Fruit fly (Drosophila melanogaster) whole organism, embryonic: Measurements from ENCODE around the gene CG14854.

Source experiments
- Asciz ChIP-seq: fragments of 200-800 bp; sonication (Bioruptor generic); optimal IDR thresholded peaks from 2 replicates; lab custom pipeline; 2017; ENCODE audit warnings: missing biosample characterization, mild to moderate bottlenecking, missing genetic modification characterization, missing genetic modification reagents
- Atf3 ChIP-seq: fragments of 200-800 bp; sonication (Bioruptor generic); optimal IDR thresholded peaks from 3 replicates; lab custom pipeline; 2016; ENCODE audit warnings: missing biosample characterization, missing genetic modification characterization
- Bdp1 ChIP-seq: fragments of 200-800 bp; sonication (Bioruptor generic); optimal IDR thresholded peaks from 3 replicates; lab custom pipeline; 2016; ENCODE audit warnings: missing biosample characterization, missing genetic modification characterization
- CG10267 ChIP-seq: fragments of 200-800 bp; sonication (Bioruptor generic); optimal IDR thresholded peaks from 2 replicates; lab custom pipeline; 2018; ENCODE audit warnings: missing biosample characterization, mild to moderate bottlenecking, missing genetic modification characterization, moderate library complexity
- CG1529 ChIP-seq: fragments of 200-800 bp; sonication (Bioruptor generic); optimal IDR thresholded peaks from 3 replicates; lab custom pipeline; 2018; ENCODE audit warnings: missing biosample characterization, missing genetic modification characterization
- CG15479 ChIP-seq: fragments of 200-800 bp; sonication (Bioruptor generic); optimal IDR thresholded peaks from 3 replicates; lab custom pipeline; 2019; ENCODE audit warnings: missing biosample characterization, mild to moderate bottlenecking, missing genetic modification characterization, moderate library complexity
- CG16815 ChIP-seq: fragments of 200-800 bp; sonication (Bioruptor generic); optimal IDR thresholded peaks from 3 replicates; lab custom pipeline; 2017; ENCODE audit warnings: missing biosample characterization, mild to moderate bottlenecking, missing genetic modification characterization
- CG18011 ChIP-seq: fragments of 200-800 bp; sonication (Bioruptor generic); optimal IDR thresholded peaks from 2 replicates; lab custom pipeline; 2017; ENCODE audit warnings: missing biosample characterization, missing genetic modification characterization, mild to moderate bottlenecking, moderate library complexity, missing genotype
- CG1832 ChIP-seq: fragments of 200-800 bp; sonication (Bioruptor generic); optimal IDR thresholded peaks from 2 replicates; lab custom pipeline; 2017; ENCODE audit warnings: missing biosample characterization, mild to moderate bottlenecking, missing genetic modification characterization, inconsistent platforms
- CG31224 ChIP-seq: fragments of 200-800 bp; sonication (Bioruptor generic); IDR thresholded peaks from 2 replicates; pipeline ENCODE4 v1.3.6; 2022; ENCODE audit warnings: missing biosample characterization, missing genetic modification characterization
- CG31388 ChIP-seq: fragments of 200-800 bp; sonication (Bioruptor generic); optimal IDR thresholded peaks from 2 replicates; lab custom pipeline; 2016; ENCODE audit warnings: missing biosample characterization, missing genetic modification characterization
- CG5180 ChIP-seq: fragments of 200-800 bp; sonication (Bioruptor generic); optimal IDR thresholded peaks from 3 replicates; lab custom pipeline; 2017; ENCODE audit warnings: missing biosample characterization, missing genetic modification characterization, mild to moderate bottlenecking, moderate library complexity, missing genetic modification reagents
- CG7839 ChIP-seq: fragments of 200-800 bp; sonication (Bioruptor generic); optimal IDR thresholded peaks from 3 replicates; lab custom pipeline; 2018; ENCODE audit warnings: missing biosample characterization, mild to moderate bottlenecking, missing genetic modification characterization, moderate library complexity
- CG8359 ChIP-seq: fragments of 200-800 bp; sonication (Bioruptor generic); optimal IDR thresholded peaks from 2 replicates; lab custom pipeline; 2017; ENCODE audit warnings: missing biosample characterization, mild to moderate bottlenecking, missing genetic modification characterization, borderline replicate concordance
- CG8924 ChIP-seq: fragments of 200-800 bp; optimal IDR thresholded peaks from 3 replicates; lab custom pipeline; 2019; ENCODE audit warnings: missing biosample characterization, mild to moderate bottlenecking, missing genetic modification characterization, moderate library complexity
- D19A ChIP-seq: fragments of 200-800 bp; optimal IDR thresholded peaks from 3 replicates; lab custom pipeline; 2019; ENCODE audit warnings: missing biosample characterization, mild to moderate bottlenecking, missing genetic modification characterization, moderate library complexity
- Dek ChIP-seq: fragments of 200-800 bp; sonication (Bioruptor generic); optimal IDR thresholded peaks from 3 replicates; lab custom pipeline; 2019; ENCODE audit warnings: missing biosample characterization, mild to moderate bottlenecking, missing genetic modification characterization, moderate library complexity
- HLHmδ ChIP-seq: fragments of 200-800 bp; sonication (Bioruptor generic); optimal IDR thresholded peaks from 2 replicates; lab custom pipeline; 2018; ENCODE audit warnings: missing biosample characterization, mild to moderate bottlenecking, missing genetic modification characterization, moderate library complexity
- HmgD ChIP-seq: fragments of 200-800 bp; sonication (Bioruptor generic); optimal IDR thresholded peaks from 3 replicates; lab custom pipeline; 2016; ENCODE audit warnings: missing biosample characterization, missing genetic modification characterization
- Spps ChIP-seq: fragments of 200-800 bp; sonication (Bioruptor generic); optimal IDR thresholded peaks from 2 replicates; lab custom pipeline; 2018; ENCODE audit warnings: missing biosample characterization, mild to moderate bottlenecking, missing genetic modification characterization
- Xrp1 ChIP-seq: fragments of 200-800 bp; sonication (Bioruptor generic); IDR thresholded peaks from 2 replicates; pipeline ENCODE4 v1.3.6; 2022; ENCODE audit warnings: missing biosample characterization, missing genetic modification characterization
- ara ChIP-seq: fragments of 200-800 bp; sonication (Bioruptor generic); IDR thresholded peaks from 2 replicates; pipeline ENCODE4 v1.3.6; 2022; ENCODE audit warnings: missing biosample characterization, missing genetic modification characterization
- ato ChIP-seq: fragments of 200-800 bp; sonication (Bioruptor generic); IDR thresholded peaks from 2 replicates; pipeline ENCODE4 v1.3.6; 2022; ENCODE audit warnings: missing biosample characterization, missing genetic modification characterization; ENCODE audit not compliant: partially characterized antibody
- cg ChIP-seq: fragments of 200-800 bp; sonication (Bioruptor generic); optimal IDR thresholded peaks from 3 replicates; lab custom pipeline; 2019; ENCODE audit warnings: missing biosample characterization, mild to moderate bottlenecking, missing genetic modification characterization, moderate library complexity
- chm ChIP-seq: fragments of 200-800 bp; sonication (Bioruptor generic); IDR thresholded peaks from 2 replicates; pipeline ENCODE4 v1.3.6; 2022; ENCODE audit warnings: missing biosample characterization, missing genetic modification characterization
- dmrt11E ChIP-seq: fragments of 200-800 bp; sonication (Bioruptor generic); optimal IDR thresholded peaks from 3 replicates; lab custom pipeline; 2018; ENCODE audit warnings: missing biosample characterization, mild to moderate bottlenecking, missing genetic modification characterization, moderate library complexity
- emc ChIP-seq: fragments of 200-800 bp; sonication (Bioruptor generic); optimal IDR thresholded peaks from 2 replicates; lab custom pipeline; 2016; ENCODE audit warnings: missing biosample characterization, missing genetic modification characterization
- exex ChIP-seq: fragments of 200-800 bp; sonication (Bioruptor generic); optimal IDR thresholded peaks from 4 replicates; lab custom pipeline; 2018; ENCODE audit warnings: missing biosample characterization, mild to moderate bottlenecking, missing genetic modification characterization, moderate library complexity
- gcm ChIP-seq: fragments of 200-800 bp; sonication (Bioruptor generic); optimal IDR thresholded peaks from 2 replicates; lab custom pipeline; 2019; ENCODE audit warnings: missing biosample characterization, mild to moderate bottlenecking, missing genetic modification characterization, moderate library complexity
- gro ChIP-seq: fragments of 200-800 bp; sonication (Bioruptor generic); optimal IDR thresholded peaks from 2 replicates; lab custom pipeline; 2016; ENCODE audit warnings: missing biosample characterization, missing genetic modification characterization
- ham ChIP-seq: fragments of 200-800 bp; sonication (Bioruptor generic); IDR thresholded peaks from 2 replicates; pipeline ENCODE4 v1.3.6; 2022; ENCODE audit warnings: missing biosample characterization, missing genetic modification characterization
- jigr1 ChIP-seq: fragments of 200-800 bp; sonication (Bioruptor generic); IDR thresholded peaks from 3 replicates; pipeline ENCODE4 v1.3.6; 2022; ENCODE audit warnings: missing biosample characterization, missing genetic modification characterization
- kay ChIP-seq: fragments of 200-800 bp; sonication (Bioruptor generic); optimal IDR thresholded peaks from 2 replicates; lab custom pipeline; 2016; ENCODE audit warnings: missing biosample characterization, missing genetic modification characterization
- ken ChIP-seq: fragments of 200-800 bp; sonication (Bioruptor generic); IDR thresholded peaks from 3 replicates; pipeline ENCODE4 v1.3.6; 2022; ENCODE audit warnings: missing biosample characterization, missing genetic modification characterization
- kni ChIP-seq: fragments of 200-800 bp; sonication (Bioruptor generic); optimal IDR thresholded peaks from 3 replicates; lab custom pipeline; 2017; ENCODE audit warnings: mild to moderate bottlenecking, missing biosample characterization, missing genetic modification reagents, missing genetic modification characterization
- lola ChIP-seq, 3 experiments: fragments of >200 bp in 2 of 3; fragments of 200-800 bp in 1 of 3; sonication (Bioruptor generic) in 1 of 3; optimal IDR thresholded peaks; 2 replicates each; lab custom pipeline; 2017 to 2019; ENCODE audit warnings: missing biosample characterization in 3 of 3, missing genetic modification characterization in 3 of 3, mild to moderate bottlenecking in 1 of 3, moderate library complexity in 1 of 3
- mld ChIP-seq: fragments of 200-800 bp; sonication (Bioruptor generic); IDR thresholded peaks from 3 replicates; pipeline ENCODE4 v1.3.6; 2022; ENCODE audit warnings: missing biosample characterization, missing genetic modification characterization; ENCODE audit not compliant: partially characterized antibody
- onecut ChIP-seq: fragments of 200-800 bp; sonication (Bioruptor generic); IDR thresholded peaks from 2 replicates; pipeline ENCODE4 v1.3.6; 2022; ENCODE audit warnings: missing biosample characterization, missing genetic modification characterization
- row ChIP-seq: fragments of 200-800 bp; sonication (Bioruptor generic); IDR thresholded peaks from 3 replicates; pipeline ENCODE4 v1.3.6; 2022; ENCODE audit warnings: missing biosample characterization, missing genetic modification characterization
- sens ChIP-seq: fragments of 200-800 bp; sonication (Bioruptor generic); peaks from one replicate; lab custom pipeline; 2016; ENCODE audit warnings: missing biosample characterization, missing genetic modification characterization
- stc ChIP-seq: fragments of 200-800 bp; sonication (Bioruptor generic); IDR thresholded peaks from 2 replicates; pipeline ENCODE4 v1.3.6; 2022; ENCODE audit warnings: missing biosample characterization, missing genetic modification characterization
- trem ChIP-seq: fragments of 200-800 bp; optimal IDR thresholded peaks from 3 replicates; lab custom pipeline; 2019; ENCODE audit warnings: missing biosample characterization, mild to moderate bottlenecking, missing genetic modification characterization, moderate library complexity
- ttk ChIP-seq: fragments of 200-800 bp; sonication (Bioruptor generic); IDR thresholded peaks from 2 replicates; pipeline ENCODE4 v2.1.2; 2022; ENCODE audit warnings: missing biosample characterization, missing genetic modification characterization
- unpg ChIP-seq: fragments of 200-800 bp; sonication (Bioruptor generic); optimal IDR thresholded peaks from 3 replicates; lab custom pipeline; 2018; ENCODE audit warnings: missing biosample characterization, mild to moderate bottlenecking, missing genetic modification characterization, moderate library complexity
- zen ChIP-seq: fragments of 200-800 bp; sonication (Bioruptor generic); optimal IDR thresholded peaks from 3 replicates; lab custom pipeline; 2018; ENCODE audit warnings: missing biosample characterization, mild to moderate bottlenecking, missing genetic modification characterization, moderate library complexity
- zf30C ChIP-seq: fragments of 200-800 bp; sonication (Bioruptor generic); optimal IDR thresholded peaks from 3 replicates; lab custom pipeline; 2018; ENCODE audit warnings: missing biosample characterization, mild to moderate bottlenecking, missing genetic modification characterization

CG14854 gene

DNA sequence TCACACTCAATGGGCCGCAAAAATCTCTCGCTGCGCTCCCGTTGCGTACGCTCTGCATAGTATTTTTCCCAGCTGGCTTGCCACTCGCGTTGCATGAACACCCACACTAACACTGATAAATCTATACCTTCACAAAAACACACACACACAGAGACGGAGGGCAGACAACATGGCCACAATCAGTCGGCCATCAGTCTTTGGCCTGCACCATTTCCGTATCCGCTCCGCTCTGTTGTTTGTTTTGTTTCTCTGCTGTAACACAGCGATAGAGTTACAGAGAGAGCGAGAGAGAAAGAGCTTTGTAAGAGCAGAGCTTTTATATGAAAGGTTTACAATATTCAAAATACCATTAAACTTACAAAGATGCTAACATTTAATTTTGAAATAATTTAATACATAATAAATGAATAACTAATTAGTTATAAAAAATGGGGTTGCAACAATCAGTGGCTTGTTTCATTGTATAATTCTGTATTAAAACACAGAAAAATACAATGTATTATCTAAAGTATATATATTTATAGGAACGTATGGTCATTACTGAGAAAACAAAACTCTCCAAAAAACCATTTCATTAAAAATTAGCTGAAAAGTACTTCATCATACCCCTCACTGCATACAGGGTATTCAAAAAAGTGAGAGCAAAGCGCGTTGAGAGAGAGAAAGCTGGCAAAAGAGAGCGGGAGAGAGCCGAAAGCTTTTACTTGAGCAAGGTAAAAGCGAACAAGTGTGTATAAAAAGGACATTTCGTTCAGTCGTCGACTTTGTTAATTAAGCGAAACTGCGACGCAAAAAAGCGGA, 49.2 kb upstream of the CG14854 start, which contains the start of gene CG14853 (continued):
- TF ChIP-seq kay (GFP tag; lab: Kevin White, UChicago) (peak; percentile 59), stc (peak; percentile 76), ttk (GFP tag; lab: Robert Waterston, UW) (peak; percentile 70), CG8359 (GFP tag; lab: Kevin White, UChicago) (peak; percentile 32)

dm6 chr3R:14597935-14598424, 38.1 kb upstream of the CG14854 start:
- TF ChIP-seq chm (GFP tag; lab: Robert Waterston, UW) (0 out of 2 replicates have a peak, but pooled peaks have one; percentile 36), trem (peak; percentile 21), CG31388 (GFP tag; lab: Kevin White, UChicago) (no peak), zf30C (GFP tag; lab: Kevin White, UChicago) (peak; percentile 68), Dek (no peak), ken (no peak), gcm (GFP tag; lab: Kevin White, UChicago) (no peak), CG10267 (tag; lab: Kevin White, UChicago) (peak; percentile 33), D19A (peak; percentile 45), exex (no peak), emc (GFP tag; lab: Kevin White, UChicago) (no peak), sens (peak; percentile 89), CG1529 (GFP tag; lab: Kevin White, UChicago) (peak; percentile 32), jigr1 (GFP tag; lab: Robert Waterston, UW) (no peak), Asciz (GFP tag; lab: Kevin White, UChicago) (peak; percentile 56), ato (GFP tag; lab: Robert Waterston, UW) (no peak), CG7839 (peak; percentile 49), kni (GFP tag; lab: Kevin White, UChicago) (no peak), ara (no peak), CG31224 (GFP tag; lab: Robert Waterston, UW) (no peak), CG16815 (GFP tag; lab: Kevin White, UChicago) (no peak), CG1832 (GFP tag; lab: Kevin White, UChicago) (peak; percentile 51), dmrt11E (tag; lab: Kevin White, UChicago) (peak; percentile 68), lola (GFP tag; optimal IDR thresholded peaks at IDR 0.05; lab: Kevin White, UChicago) (peak in 1 of 3 experiments; percentile 56), Atf3 (GFP tag; lab: Kevin White, UChicago) (no peak), Xrp1 (GFP tag; lab: Robert Waterston, UW) (peak; percentile 67), CG5180 (GFP tag; lab: Kevin White, UChicago) (no peak), CG8924 (tag; lab: Kevin White, UChicago) (peak; percentile 37), mld (no peak), unpg (peak; percentile 61), CG18011 (GFP tag; lab: Kevin White, UChicago) (no peak), HmgD (no peak), HLHmδ (GFP tag; lab: Kevin White, UChicago) (peak; percentile 35), CG15479 (peak; percentile 70), gro (no peak), onecut (GFP tag; lab: Robert Waterston, UW) (peak; percentile 27; the same call in 1 of the 2 replicates), cg (peak; percentile 33), row (GFP tag; lab: Robert Waterston, UW) (peak; percentile 30; the same call in 2 of the 3 replicates), Spps (tag; lab: Kevin White, UChicago) (peak; percentile 0), ham (GFP tag; lab: Robert Waterston, UW) (no peak), Bdp1 (no peak), zen (no peak)
